Fruit fly (Drosophila melanogaster) whole organism, embryonic: ENCODE data around the gene Ac13E.
A peak's percentile ranks its signal among the peaks of the same experiment; 100 is the strongest.

Source experiments
- Ada2b ChIP-seq: fragments of 200-800 bp; sonication (Bioruptor generic); IDR thresholded peaks from 2 replicates; pipeline ENCODE4 v1.3.6; 2022; ENCODE audit warnings: missing biosample characterization, missing genetic modification characterization
- Asciz ChIP-seq: fragments of 200-800 bp; sonication (Bioruptor generic); optimal IDR thresholded peaks from 2 replicates; lab custom pipeline; 2017; ENCODE audit warnings: missing biosample characterization, mild to moderate bottlenecking, missing genetic modification characterization, missing genetic modification reagents
- BtbVII ChIP-seq: fragments of 200-800 bp; sonication (Bioruptor generic); optimal IDR thresholded peaks from 3 replicates; lab custom pipeline; 2017; ENCODE audit warnings: missing biosample characterization, mild to moderate bottlenecking, missing genetic modification characterization
- CG10543 ChIP-seq: fragments of 200-800 bp; sonication (Bioruptor generic); optimal IDR thresholded peaks from 3 replicates; lab custom pipeline; 2017; ENCODE audit warnings: missing biosample characterization, mild to moderate bottlenecking, missing genetic modification characterization, moderate library complexity
- CG11560 ChIP-seq: fragments of 200-800 bp; sonication (Bioruptor generic); IDR thresholded peaks from 3 replicates; pipeline ENCODE4 v1.3.6; 2022; ENCODE audit warnings: missing biosample characterization, missing genetic modification characterization
- CG12155 ChIP-seq: fragments of 200-800 bp; sonication (Bioruptor generic); optimal IDR thresholded peaks from 3 replicates; lab custom pipeline; 2016; ENCODE audit warnings: missing biosample characterization, missing genetic modification characterization
- CG13123 ChIP-seq: fragments of 200-800 bp; sonication (Bioruptor generic); optimal IDR thresholded peaks from 2 replicates; lab custom pipeline; 2016; ENCODE audit warnings: missing biosample characterization, missing genetic modification characterization
- CG14441 ChIP-seq: fragments of 200-800 bp; sonication (Bioruptor generic); IDR thresholded peaks from 2 replicates; pipeline ENCODE4 v1.3.6; 2022; ENCODE audit warnings: missing biosample characterization, missing genetic modification characterization
- CG1792 ChIP-seq: fragments of 200-800 bp; sonication (Bioruptor generic); optimal IDR thresholded peaks from 2 replicates; lab custom pipeline; 2016; ENCODE audit warnings: missing biosample characterization, missing genetic modification characterization
- CG2678 ChIP-seq: fragments of 200-800 bp; sonication (Bioruptor generic); optimal IDR thresholded peaks from 3 replicates; lab custom pipeline; 2019; ENCODE audit warnings: missing biosample characterization, mild to moderate bottlenecking, missing genetic modification characterization, moderate library complexity
- CG2889 ChIP-seq: fragments of 200-800 bp; sonication (Bioruptor generic); IDR thresholded peaks from 3 replicates; pipeline ENCODE4 v1.3.6; 2022; ENCODE audit warnings: missing biosample characterization, missing genetic modification characterization
- CG3407 ChIP-seq: fragments of 200-800 bp; sonication (Bioruptor generic); optimal IDR thresholded peaks from 2 replicates; lab custom pipeline; 2018; ENCODE audit warnings: missing biosample characterization, mild to moderate bottlenecking, missing genetic modification characterization
- CG34376 ChIP-seq: fragments of 200-800 bp; sonication (Bioruptor generic); optimal IDR thresholded peaks from 2 replicates; lab custom pipeline; 2018; ENCODE audit warnings: missing biosample characterization, mild to moderate bottlenecking, missing genetic modification characterization
- CG4820 ChIP-seq: fragments of 200-800 bp; sonication (Bioruptor generic); optimal IDR thresholded peaks from 3 replicates; lab custom pipeline; 2016; ENCODE audit warnings: missing biosample characterization, missing genetic modification characterization
- CG6272 ChIP-seq: fragments of 200-800 bp; sonication (Bioruptor generic); IDR thresholded peaks from 2 replicates; pipeline ENCODE4 v1.3.6; 2022; ENCODE audit warnings: missing biosample characterization, missing genetic modification characterization
- CG6654 ChIP-seq: fragments of 200-800 bp; sonication (Bioruptor generic); optimal IDR thresholded peaks from 2 replicates; lab custom pipeline; 2017; ENCODE audit warnings: missing biosample characterization, mild to moderate bottlenecking, missing genetic modification characterization
- CG6683 ChIP-seq: fragments of 200-800 bp; sonication (Bioruptor generic); optimal IDR thresholded peaks from 2 replicates; lab custom pipeline; 2017; ENCODE audit warnings: missing biosample characterization, mild to moderate bottlenecking, missing genetic modification characterization, missing genetic modification reagents
- CG6791 ChIP-seq: fragments of 200-800 bp; sonication (Bioruptor generic); IDR thresholded peaks from 3 replicates; pipeline ENCODE4 v1.3.6; 2022; ENCODE audit warnings: missing biosample characterization, missing genetic modification characterization; ENCODE audit not compliant: partially characterized antibody
- CG7372 ChIP-seq: fragments of 200-800 bp; sonication (Bioruptor generic); IDR thresholded peaks from 2 replicates; pipeline ENCODE4 v1.3.6; 2022; ENCODE audit warnings: missing biosample characterization, missing genetic modification characterization
- CG7786 ChIP-seq: fragments of 200-800 bp; sonication (Bioruptor generic); optimal IDR thresholded peaks from 2 replicates; lab custom pipeline; 2016; ENCODE audit warnings: missing biosample characterization, missing genetic modification characterization
- CG8388 ChIP-seq: fragments of 200-800 bp; sonication (Bioruptor generic); optimal IDR thresholded peaks from 2 replicates; lab custom pipeline; 2019; ENCODE audit warnings: missing biosample characterization, mild to moderate bottlenecking, missing genetic modification characterization, moderate library complexity
- CG9215 ChIP-seq: fragments of 200-800 bp; sonication (Bioruptor generic); IDR thresholded peaks from 2 replicates; pipeline ENCODE4 v1.3.6; 2022; ENCODE audit warnings: missing biosample characterization, missing genetic modification characterization
- Dip2 ChIP-seq: fragments of 200-800 bp; sonication (Bioruptor generic); IDR thresholded peaks from 2 replicates; pipeline ENCODE4 v1.3.6; 2022; ENCODE audit warnings: missing biosample characterization, missing genetic modification characterization
- ERR ChIP-seq: fragments of 200-800 bp; sonication (Bioruptor generic); optimal IDR thresholded peaks from 2 replicates; lab custom pipeline; 2016; ENCODE audit warnings: missing biosample characterization, missing genetic modification characterization
- Fer3 ChIP-seq: fragments of 200-800 bp; sonication (Bioruptor generic); optimal IDR thresholded peaks from 2 replicates; lab custom pipeline; 2018; ENCODE audit warnings: missing biosample characterization, mild to moderate bottlenecking, missing genetic modification characterization, moderate library complexity
- Hr39 ChIP-seq: fragments of >200 bp; optimal IDR thresholded peaks from 2 replicates; lab custom pipeline; 2017
- Jarid2 ChIP-seq: fragments of 200-800 bp; sonication (Bioruptor generic); optimal IDR thresholded peaks from 3 replicates; lab custom pipeline; 2017; ENCODE audit warnings: mild to moderate bottlenecking, missing biosample characterization, missing genetic modification reagents, missing genetic modification characterization
- Mrtf ChIP-seq: fragments of 200-800 bp; sonication (Bioruptor generic); IDR thresholded peaks from 3 replicates; pipeline ENCODE4 v1.3.6; 2022; ENCODE audit warnings: missing biosample characterization, missing genetic modification characterization
- PHDP ChIP-seq: fragments of 200-800 bp; sonication (Bioruptor generic); optimal IDR thresholded peaks from 3 replicates; lab custom pipeline; 2018; ENCODE audit warnings: missing biosample characterization, mild to moderate bottlenecking, missing genetic modification characterization, moderate library complexity
- Pdp1 ChIP-seq, 2 experiments: fragments of 200-800 bp; sonication (Bioruptor generic); optimal IDR thresholded peaks; 3 replicates each; lab custom pipeline; 2016; ENCODE audit warnings: missing biosample characterization in 2 of 2, missing genetic modification characterization in 2 of 2, mild to moderate bottlenecking in 1 of 2, moderate library complexity in 1 of 2
- Ptx1 ChIP-seq: fragments of 200-800 bp; sonication (Bioruptor generic); IDR thresholded peaks from 2 replicates; pipeline ENCODE4 v1.3.6; 2022; ENCODE audit warnings: missing biosample characterization, missing genetic modification characterization
- Spps ChIP-seq: fragments of 200-800 bp; sonication (Bioruptor generic); optimal IDR thresholded peaks from 2 replicates; lab custom pipeline; 2018; ENCODE audit warnings: missing biosample characterization, mild to moderate bottlenecking, missing genetic modification characterization
- Vsx1 ChIP-seq: fragments of 200-800 bp; sonication (Bioruptor generic); optimal IDR thresholded peaks from 2 replicates; lab custom pipeline; 2017; ENCODE audit warnings: missing biosample characterization, mild to moderate bottlenecking, missing genetic modification characterization, missing genetic modification reagents
- az2 ChIP-seq: fragments of 200-800 bp; sonication (Bioruptor generic); optimal IDR thresholded peaks from 3 replicates; lab custom pipeline; 2016; ENCODE audit warnings: missing biosample characterization, missing genetic modification characterization
- ci ChIP-seq: fragments of 200-800 bp; sonication (Bioruptor generic); IDR thresholded peaks from 3 replicates; pipeline ENCODE4 v1.3.6; 2022; ENCODE audit warnings: missing biosample characterization, missing genetic modification characterization
- ems ChIP-seq: fragments of 200-800 bp; sonication (Bioruptor generic); optimal IDR thresholded peaks from 3 replicates; lab custom pipeline; 2016; ENCODE audit warnings: missing biosample characterization, missing genetic modification characterization
- fd3F ChIP-seq: fragments of 200-800 bp; sonication (Bioruptor generic); optimal IDR thresholded peaks from 2 replicates; lab custom pipeline; 2018; ENCODE audit warnings: missing biosample characterization, mild to moderate bottlenecking, missing genetic modification characterization, moderate library complexity
- fd96Cb ChIP-seq: fragments of 200-800 bp; sonication (Bioruptor generic); optimal IDR thresholded peaks from 2 replicates; lab custom pipeline; 2018; ENCODE audit warnings: missing biosample characterization, mild to moderate bottlenecking, missing genetic modification characterization, moderate library complexity
- gro ChIP-seq: fragments of 200-800 bp; sonication (Bioruptor generic); optimal IDR thresholded peaks from 2 replicates; lab custom pipeline; 2016; ENCODE audit warnings: missing biosample characterization, missing genetic modification characterization
- gsb ChIP-seq: fragments of 200-800 bp; sonication (Bioruptor generic); IDR thresholded peaks from 2 replicates; pipeline ENCODE4 v1.3.6; 2022; ENCODE audit warnings: missing biosample characterization, missing genetic modification characterization
- jigr1 ChIP-seq: fragments of 200-800 bp; sonication (Bioruptor generic); IDR thresholded peaks from 3 replicates; pipeline ENCODE4 v1.3.6; 2022; ENCODE audit warnings: missing biosample characterization, missing genetic modification characterization
- mam ChIP-seq: fragments of 200-800 bp; sonication (Bioruptor generic); optimal IDR thresholded peaks from 3 replicates; lab custom pipeline; 2016; ENCODE audit warnings: missing biosample characterization, missing genetic modification characterization
- mirr ChIP-seq: fragments of 200-800 bp; sonication (Bioruptor generic); optimal IDR thresholded peaks from 3 replicates; lab custom pipeline; 2018; ENCODE audit warnings: missing biosample characterization, mild to moderate bottlenecking, missing genetic modification characterization
- org-1 ChIP-seq: fragments of 200-800 bp; sonication (Bioruptor generic); optimal IDR thresholded peaks from 2 replicates; lab custom pipeline; 2017; ENCODE audit warnings: missing biosample characterization, missing genetic modification characterization
- psq ChIP-seq: fragments of 200-800 bp; sonication (Bioruptor generic); optimal IDR thresholded peaks from 2 replicates; lab custom pipeline; 2017; ENCODE audit warnings: missing biosample characterization, missing genetic modification characterization
- rib ChIP-seq: fragments of 200-800 bp; sonication (Bioruptor generic); IDR thresholded peaks from 2 replicates; pipeline ENCODE4 v1.3.6; 2022; ENCODE audit warnings: missing biosample characterization, missing genetic modification characterization
- sens ChIP-seq: fragments of 200-800 bp; sonication (Bioruptor generic); peaks from one replicate; lab custom pipeline; 2016; ENCODE audit warnings: missing biosample characterization, missing genetic modification characterization
- seq ChIP-seq: fragments of 200-800 bp; sonication (Bioruptor generic); IDR thresholded peaks from 2 replicates; pipeline ENCODE4 v1.3.6; 2022; ENCODE audit warnings: missing biosample characterization, missing genetic modification characterization
- ssp ChIP-seq: fragments of 200-800 bp; sonication (Bioruptor generic); IDR thresholded peaks from 2 replicates; pipeline ENCODE4 v1.3.6; 2022; ENCODE audit warnings: missing biosample characterization, missing genetic modification characterization
- ttk ChIP-seq: fragments of 200-800 bp; sonication (Bioruptor generic); IDR thresholded peaks from 2 replicates; pipeline ENCODE4 v2.1.2; 2022; ENCODE audit warnings: missing biosample characterization, missing genetic modification characterization
- wek ChIP-seq: fragments of 200-800 bp; sonication (Bioruptor generic); optimal IDR thresholded peaks from 3 replicates; lab custom pipeline; 2018; ENCODE audit warnings: missing biosample characterization, mild to moderate bottlenecking, missing genetic modification characterization, moderate library complexity

Gene Ac13E

DNA sequence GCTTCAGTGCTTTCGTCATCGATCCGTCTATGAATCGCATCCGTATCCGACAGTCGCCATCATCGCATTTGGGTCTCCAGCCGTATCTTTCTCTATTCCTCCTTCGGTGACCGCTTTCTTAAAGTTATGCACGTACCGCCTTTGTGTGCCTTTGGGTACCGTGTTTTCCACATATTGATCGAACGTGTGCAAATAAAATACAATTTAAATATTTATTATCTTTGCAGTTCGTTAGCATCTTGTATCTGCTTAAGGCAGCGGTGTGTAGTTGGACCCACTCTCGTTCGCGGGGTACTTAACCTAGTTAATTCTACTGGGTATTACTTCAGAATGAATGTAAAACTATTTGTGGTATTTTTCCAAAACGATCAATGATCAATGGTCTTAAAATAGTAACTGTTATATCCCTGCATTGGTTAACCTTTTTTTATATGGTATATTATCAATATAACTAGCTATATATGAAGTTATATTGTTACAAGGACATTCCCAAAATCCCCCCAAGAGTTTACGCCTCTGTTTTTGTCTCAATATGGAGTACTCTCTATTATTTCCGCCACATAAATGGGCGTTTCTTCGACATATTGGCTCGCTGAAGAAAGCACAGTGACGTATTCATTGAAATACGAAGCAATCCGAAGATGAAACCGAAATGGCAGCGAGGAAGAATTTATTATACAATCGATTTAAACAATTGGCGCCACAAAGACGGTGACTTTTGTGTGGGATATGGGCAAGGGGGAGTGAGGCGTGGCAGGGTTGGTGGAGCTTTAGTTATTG, 58.3 kb downstream of the Ac13E start (continued):
- no peak for TF ChIP-seq mam (GFP tag; lab: Kevin White, UChicago)
- TF ChIP-seq psq (GFP tag; lab: Kevin White, UChicago): no peak
- no peak for TF ChIP-seq CG2889 (GFP tag; lab: Robert Waterston, UW)
- TF ChIP-seq Spps (tag; lab: Kevin White, UChicago): no peak
- TF ChIP-seq CG6683 (GFP tag; lab: Kevin White, UChicago): no peak
- TF ChIP-seq rib: no peak
- no peak for TF ChIP-seq seq (GFP tag; lab: Robert Waterston, UW)
- TF ChIP-seq CG6791: no peak
- no peak for TF ChIP-seq Fer3 (tag; lab: Kevin White, UChicago)
- peak; percentile 4 for TF ChIP-seq wek (GFP tag; lab: Kevin White, UChicago)
- peak; percentile 13 for TF ChIP-seq Vsx1 (GFP tag; lab: Kevin White, UChicago)
- peak; percentile 46 for TF ChIP-seq Asciz
- TF ChIP-seq gsb (GFP tag; lab: Robert Waterston, UW): no peak
- no peak for TF ChIP-seq CG14441 (GFP tag; lab: Robert Waterston, UW)
- no peak for TF ChIP-seq BtbVII (GFP tag; lab: Kevin White, UChicago)
- no peak for TF ChIP-seq CG13123 (GFP tag; lab: Kevin White, UChicago)
- peak; percentile 50 for TF ChIP-seq sens (GFP tag; lab: Kevin White, UChicago)
- no peak for TF ChIP-seq az2 (GFP tag; lab: Kevin White, UChicago)
- TF ChIP-seq ssp (GFP tag; lab: Robert Waterston, UW): no peak
- TF ChIP-seq ERR (GFP tag; lab: Kevin White, UChicago): no peak
- no peak for TF ChIP-seq Ada2b (GFP tag; lab: Robert Waterston, UW)
- no peak for TF ChIP-seq Jarid2
- peak; percentile 1 for TF ChIP-seq CG2678 (tag; lab: Kevin White, UChicago)
- TF ChIP-seq gro: no peak
- TF ChIP-seq CG10543 (GFP tag; lab: Kevin White, UChicago): no peak
- TF ChIP-seq Hr39 (lab: Kevin White, UChicago): no peak
- no peak for TF ChIP-seq CG12155 (GFP tag; lab: Kevin White, UChicago)
- no peak for TF ChIP-seq fd3F
- no peak for TF ChIP-seq CG7372 (GFP tag; lab: Robert Waterston, UW)
- TF ChIP-seq fd96Cb (tag; lab: Kevin White, UChicago): no peak
- no peak for TF ChIP-seq CG11560 (tag; lab: Robert Waterston, UW)
- 0 out of 3 replicates have a peak, but pooled peaks have one; percentile 30 for TF ChIP-seq ci (GFP tag; lab: Robert Waterston, UW)
- no peak for TF ChIP-seq CG1792 (GFP tag; lab: Kevin White, UChicago)
- TF ChIP-seq CG6654 (GFP tag; lab: Kevin White, UChicago): no peak
- TF ChIP-seq CG6272: no peak
- TF ChIP-seq Pdp1 (GFP tag; optimal IDR thresholded peaks at IDR 0.05; lab: Kevin White, UChicago): no peak
- no peak for TF ChIP-seq Dip2 (GFP tag; lab: Robert Waterston, UW)
- no peak for TF ChIP-seq CG7786
- TF ChIP-seq PHDP: no peak
- TF ChIP-seq Mrtf: no peak
- no peak for TF ChIP-seq org-1
- no peak for TF ChIP-seq ttk (GFP tag; lab: Robert Waterston, UW)
- TF ChIP-seq CG8388 (GFP tag; lab: Kevin White, UChicago): no peak
- TF ChIP-seq CG4820 (GFP tag; lab: Kevin White, UChicago): no peak
- no peak for TF ChIP-seq CG9215
- TF ChIP-seq CG34376 (GFP tag; lab: Kevin White, UChicago): no peak
- peak; percentile 11 for TF ChIP-seq CG3407 (GFP tag; lab: Kevin White, UChicago)
- no peak for TF ChIP-seq mirr (GFP tag; lab: Kevin White, UChicago)
- no peak for TF ChIP-seq ems (GFP tag; lab: Kevin White, UChicago)
- no peak for TF ChIP-seq Ptx1 (GFP tag; lab: Robert Waterston, UW)
- no peak for TF ChIP-seq jigr1
